Fruit fly (Drosophila melanogaster): ENCODE measurements around the gene CG3982.

CG3982 gene

dm6 chr3L:9410754-9411423 is 6.3 kb downstream of the CG3982 start, which contains the start of the genes CG4022 and Cpsf5 (continued):
- TF ChIP-seq mld (GFP tag; IDR thresholded peaks at IDR 0.05; ENCODE audit: partially characterized antibody): no peak
- 0 out of 2 replicates have a peak, but pooled peaks have one; percentile 16 for TF ChIP-seq unc-4 (GFP tag; IDR thresholded peaks at IDR 0.05; ENCODE audit: partially characterized antibody)
- peak; percentile 20 for TF ChIP-seq CG8089 (GFP tag; optimal IDR thresholded peaks at IDR 0.05)
- peak; percentile 70 for TF ChIP-seq CG11247 (GFP tag; IDR thresholded peaks at IDR 0.05)
- no peak for TF ChIP-seq CG15073 (GFP tag; optimal IDR thresholded peaks at IDR 0.05)
- TF ChIP-seq crc (GFP tag; optimal IDR thresholded peaks at IDR 0.05): no peak
- peak; percentile 83 for TF ChIP-seq Dek (tag; optimal IDR thresholded peaks at IDR 0.05)
- peak; percentile 78 for TF ChIP-seq CG30020 (tag; optimal IDR thresholded peaks at IDR 0.05)
- peak; percentile 89 for TF ChIP-seq Xrp1 (GFP tag; IDR thresholded peaks at IDR 0.05)
- TF ChIP-seq CG6689 (GFP tag; IDR thresholded peaks at IDR 0.05): peak; percentile 79
- peak; percentile 85 for TF ChIP-seq trem (tag; optimal IDR thresholded peaks at IDR 0.05)
- TF ChIP-seq emc (GFP tag; optimal IDR thresholded peaks at IDR 0.05): peak; percentile 27
- peak; percentile 52; the same call in 1 of the 2 replicates for TF ChIP-seq ham (GFP tag; IDR thresholded peaks at IDR 0.05)
- TF ChIP-seq Sry-β (GFP tag; optimal IDR thresholded peaks at IDR 0.05): peak; percentile 42
- no peak for TF ChIP-seq z (GFP tag; IDR thresholded peaks at IDR 0.05)
- TF ChIP-seq CG15696 (tag; optimal IDR thresholded peaks at IDR 0.05): peak; percentile 85
- TF ChIP-seq fd3F (GFP tag; optimal IDR thresholded peaks at IDR 0.05): peak; percentile 87
- TF ChIP-seq Blimp-1 (GFP tag; optimal IDR thresholded peaks at IDR 0.05): peak; percentile 79
- TF ChIP-seq HLHmδ (GFP tag; optimal IDR thresholded peaks at IDR 0.05): no peak
- peak; percentile 84 for TF ChIP-seq MBD-R2 (GFP tag; IDR thresholded peaks at IDR 0.05)
- peak; percentile 89 for TF ChIP-seq B-H2 (GFP tag; optimal IDR thresholded peaks at IDR 0.05)
- TF ChIP-seq CG17385 (GFP tag; optimal IDR thresholded peaks at IDR 0.05): peak; percentile 81
- TF ChIP-seq CG4820 (GFP tag; optimal IDR thresholded peaks at IDR 0.05): peak; percentile 61
- peak; percentile 60 for TF ChIP-seq CHES-1-like (GFP tag; optimal IDR thresholded peaks at IDR 0.05)
- peak; percentile 72 for TF ChIP-seq NFAT (GFP tag; IDR thresholded peaks at IDR 0.05)
- TF ChIP-seq pb (GFP tag; optimal IDR thresholded peaks at IDR 0.05): peak; percentile 31
- no peak for TF ChIP-seq Lpt (GFP tag; optimal IDR thresholded peaks at IDR 0.05)
- peak; percentile 42 for TF ChIP-seq CG17802 (tag; optimal IDR thresholded peaks at IDR 0.05)
- TF ChIP-seq Drgx (GFP tag; IDR thresholded peaks at IDR 0.05): peak; percentile 39
- TF ChIP-seq tup (GFP tag; optimal IDR thresholded peaks at IDR 0.05): peak; percentile 41
- TF ChIP-seq CG12391 (tag; optimal IDR thresholded peaks at IDR 0.05): peak; percentile 95
- peak; percentile 78 for TF ChIP-seq gcm (GFP tag; optimal IDR thresholded peaks at IDR 0.05)
- TF ChIP-seq zf30C (GFP tag; optimal IDR thresholded peaks at IDR 0.05): no peak
- no peak for TF ChIP-seq Tbp (GFP tag; optimal IDR thresholded peaks at IDR 0.05)
- peak; percentile 69 for TF ChIP-seq Oli (tag; optimal IDR thresholded peaks at IDR 0.05)
- peak; percentile 93 for TF ChIP-seq Dbx (GFP tag; IDR thresholded peaks at IDR 0.05)
- TF ChIP-seq Dll (GFP tag; IDR thresholded peaks at IDR 0.05; ENCODE audit: partially characterized antibody): peak; percentile 50
- peak in 1 of 3 experiments; percentile 84 for TF ChIP-seq lola (GFP tag; optimal IDR thresholded peaks at IDR 0.05)
- TF ChIP-seq CG15479 (GFP tag; optimal IDR thresholded peaks at IDR 0.05): peak; percentile 66
- TF ChIP-seq CG4617 (GFP tag; optimal IDR thresholded peaks at IDR 0.05; ENCODE audit: borderline replicate concordance): peak; percentile 85
- TF ChIP-seq klu (GFP tag; IDR thresholded peaks at IDR 0.05): peak; percentile 77
- peak; percentile 71 for TF ChIP-seq kay (GFP tag; optimal IDR thresholded peaks at IDR 0.05)
- peak; percentile 86 for TF ChIP-seq CG33557 (GFP tag; optimal IDR thresholded peaks at IDR 0.05)
- 0 out of 3 replicates have a peak, but pooled peaks have one; percentile 55 for TF ChIP-seq CG7357 (GFP tag; IDR thresholded peaks at IDR 0.05)
- TF ChIP-seq Meics (GFP tag; optimal IDR thresholded peaks at IDR 0.05): peak; percentile 78
- no peak; the same call in 1 of the 3 replicates for TF ChIP-seq Optix (GFP tag; IDR thresholded peaks at IDR 0.05)
- peak; percentile 80 for TF ChIP-seq CG34422 (GFP tag; IDR thresholded peaks at IDR 0.05)
- TF ChIP-seq rib (GFP tag; IDR thresholded peaks at IDR 0.05): peak; percentile 89; the same call in 1 of the 2 replicates
- no peak for TF ChIP-seq tio (GFP tag; optimal IDR thresholded peaks at IDR 0.05)

Data from whole organism, embryonic.